Fruit fly (Drosophila melanogaster): ENCODE measurements around the gene RpL32.

The RpL32 gene

dm6 chr3R:30056592-30057135 lies 10.7 kb upstream of the RpL32 start, which contains the start of the genes CG7950 and Rpp14a:
Gene CG7950 (plus strand): TSS chr3R:30056859.
Gene Rpp14a (plus strand): TSS chr3R:30056859.
- TF ChIP-seq Clk (GFP tag; optimal IDR thresholded peaks at IDR 0.05) (peak; percentile 62), CG11617 (GFP tag; optimal IDR thresholded peaks at IDR 0.05) (peak; percentile 90), kay (GFP tag; ENCODE audit: borderline replicate concordance) (no peak), Mnt (GFP tag; optimal IDR thresholded peaks at IDR 0.05) (peak; percentile 93), CG7045 (GFP tag; optimal IDR thresholded peaks at IDR 0.05) (peak; percentile 70), cic (GFP tag; optimal IDR thresholded peaks at IDR 0.05) (peak; percentile 40), toe (GFP tag; optimal IDR thresholded peaks at IDR 0.05) (peak; percentile 87), CG1620 (GFP tag; optimal IDR thresholded peaks at IDR 0.05) (peak; percentile 96), Hr96 (GFP tag; optimal IDR thresholded peaks at IDR 0.05) (no peak), tj (GFP tag; optimal IDR thresholded peaks at IDR 0.05) (peak; percentile 73), CG5204 (GFP tag; optimal IDR thresholded peaks at IDR 0.05) (no peak), ovo (GFP tag; optimal IDR thresholded peaks at IDR 0.05) (peak; percentile 71), CG12768 (GFP tag; optimal IDR thresholded peaks at IDR 0.05) (peak; percentile 73), cnc (optimal IDR thresholded peaks at IDR 0.05) (no peak), CG33017 (tag; optimal IDR thresholded peaks at IDR 0.05) (peak; percentile 84), bab1 (GFP tag; optimal IDR thresholded peaks at IDR 0.05) (peak; percentile 92), CG14711 (tag; optimal IDR thresholded peaks at IDR 0.05) (peak; percentile 83), pad (GFP tag; optimal IDR thresholded peaks at IDR 0.05) (peak; percentile 65), CG7101 (tag; optimal IDR thresholded peaks at IDR 0.05) (peak; percentile 91), Crg-1 (GFP tag; optimal IDR thresholded peaks at IDR 0.05) (peak; percentile 73)

dm6 chr3R:30055915-30056544 lies 10.1 kb upstream of the RpL32 start, which contains the start of the genes Rpp14b and spn-A:
Gene Rpp14b (plus strand): TSS chr3R:30055957.
Gene spn-A (minus strand): TSS chr3R:30056037.
- TF ChIP-seq tj (GFP tag; optimal IDR thresholded peaks at IDR 0.05) (no peak), bab1 (GFP tag; optimal IDR thresholded peaks at IDR 0.05) (peak; percentile 18), CG1620 (GFP tag; optimal IDR thresholded peaks at IDR 0.05) (peak; percentile 62), CG11617 (GFP tag; optimal IDR thresholded peaks at IDR 0.05) (no peak), Hr96 (GFP tag; optimal IDR thresholded peaks at IDR 0.05) (no peak), ovo (GFP tag; optimal IDR thresholded peaks at IDR 0.05) (no peak), kay (GFP tag; ENCODE audit: borderline replicate concordance) (no peak), CG7101 (tag; optimal IDR thresholded peaks at IDR 0.05) (peak; percentile 42), cic (GFP tag; optimal IDR thresholded peaks at IDR 0.05) (no peak), CG12768 (GFP tag; optimal IDR thresholded peaks at IDR 0.05) (no peak), pad (GFP tag; optimal IDR thresholded peaks at IDR 0.05) (no peak), toe (GFP tag; optimal IDR thresholded peaks at IDR 0.05) (no peak), Clk (GFP tag; optimal IDR thresholded peaks at IDR 0.05) (no peak), cnc (optimal IDR thresholded peaks at IDR 0.05) (no peak), CG5204 (GFP tag; optimal IDR thresholded peaks at IDR 0.05) (no peak), CG14711 (tag; optimal IDR thresholded peaks at IDR 0.05) (peak; percentile 22), CG33017 (tag; optimal IDR thresholded peaks at IDR 0.05) (no peak), Crg-1 (GFP tag; optimal IDR thresholded peaks at IDR 0.05) (no peak), CG7045 (GFP tag; optimal IDR thresholded peaks at IDR 0.05) (no peak), Mnt (GFP tag; optimal IDR thresholded peaks at IDR 0.05) (no peak)

dm6 chr3R:30052455-30053046 lies 6.6 kb upstream of the RpL32 start, which contains the start of gene Jasper:
Gene Jasper (plus strand): TSS chr3R:30052514.
- TF ChIP-seq bab1 (GFP tag; optimal IDR thresholded peaks at IDR 0.05) (peak; percentile 71), Mnt (GFP tag; optimal IDR thresholded peaks at IDR 0.05) (peak; percentile 24), CG7045 (GFP tag; optimal IDR thresholded peaks at IDR 0.05) (no peak), ovo (GFP tag; optimal IDR thresholded peaks at IDR 0.05) (peak; percentile 26), pad (GFP tag; optimal IDR thresholded peaks at IDR 0.05) (no peak), tj (GFP tag; optimal IDR thresholded peaks at IDR 0.05) (peak; percentile 80), toe (GFP tag; optimal IDR thresholded peaks at IDR 0.05) (no peak), CG14711 (tag; optimal IDR thresholded peaks at IDR 0.05) (no peak), cic (GFP tag; optimal IDR thresholded peaks at IDR 0.05) (peak; percentile 40), Hr96 (GFP tag; optimal IDR thresholded peaks at IDR 0.05) (no peak), CG1620 (GFP tag; optimal IDR thresholded peaks at IDR 0.05) (peak; percentile 46), CG7101 (tag; optimal IDR thresholded peaks at IDR 0.05) (peak; percentile 43), CG12768 (GFP tag; optimal IDR thresholded peaks at IDR 0.05) (no peak)

- TF ChIP-seq CG12768 (GFP tag; optimal IDR thresholded peaks at IDR 0.05) = no peak
- TF ChIP-seq kay (GFP tag; ENCODE audit: borderline replicate concordance) = no peak
- no peak for TF ChIP-seq CG5204 (GFP tag; optimal IDR thresholded peaks at IDR 0.05)
- TF ChIP-seq CG11617 (GFP tag; optimal IDR thresholded peaks at IDR 0.05) = no peak
- TF ChIP-seq cic (GFP tag; optimal IDR thresholded peaks at IDR 0.05) = no peak
- no peak for TF ChIP-seq Crg-1 (GFP tag; optimal IDR thresholded peaks at IDR 0.05)
Measured at dm6 chr3R:30051933-30052332, 6.0 kb upstream of the RpL32 start, which contains the start of gene CG15528. Gene CG15528 (minus strand): TSS chr3R:30052112.

- TF ChIP-seq Clk (GFP tag; optimal IDR thresholded peaks at IDR 0.05) (no peak), CG14711 (tag; optimal IDR thresholded peaks at IDR 0.05) (no peak), kay (GFP tag; ENCODE audit: borderline replicate concordance) (no peak), CG7045 (GFP tag; optimal IDR thresholded peaks at IDR 0.05) (no peak), cnc (optimal IDR thresholded peaks at IDR 0.05) (no peak), tj (GFP tag; optimal IDR thresholded peaks at IDR 0.05) (no peak), CG7101 (tag; optimal IDR thresholded peaks at IDR 0.05) (no peak), cic (GFP tag; optimal IDR thresholded peaks at IDR 0.05) (no peak), toe (GFP tag; optimal IDR thresholded peaks at IDR 0.05) (no peak), pad (GFP tag; optimal IDR thresholded peaks at IDR 0.05) (no peak), CG5204 (GFP tag; optimal IDR thresholded peaks at IDR 0.05) (no peak), Crg-1 (GFP tag; optimal IDR thresholded peaks at IDR 0.05) (no peak), CG33017 (tag; optimal IDR thresholded peaks at IDR 0.05) (no peak), CG12768 (GFP tag; optimal IDR thresholded peaks at IDR 0.05) (no peak)
Measured at dm6 chr3R:30050448-30050847, 4.5 kb upstream of the RpL32 start.

Measured in whole organism, adult.